Worm (Caenorhabditis elegans): ENCODE results near the gene F52B11.5.

DNA sequence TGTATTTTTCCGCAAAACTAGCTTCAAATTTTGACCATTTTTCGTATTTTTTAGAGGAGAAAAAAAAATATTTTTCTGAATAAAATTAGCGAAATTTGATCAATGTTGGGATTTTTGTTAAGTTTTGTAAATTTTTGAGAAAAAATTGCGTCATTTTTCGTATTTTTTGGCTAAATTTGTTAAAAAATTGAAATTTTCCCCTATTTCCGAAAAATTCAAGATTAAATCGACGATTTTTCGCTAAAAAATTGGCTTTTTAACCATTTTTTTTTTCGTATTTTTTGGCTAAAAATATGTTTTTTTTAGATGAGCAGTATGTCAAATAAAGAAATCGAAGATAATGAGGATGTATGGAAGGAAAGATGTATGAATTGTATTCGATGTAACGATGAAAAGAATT is 25.9 kb downstream of the F52B11.5 start, which contains the start of gene cfp-1:
- no peak for TF ChIP-seq sea-2 (GFP tag; optimal IDR thresholded peaks at IDR 0.05)
- no peak for TF ChIP-seq lin-15B (tag; optimal IDR thresholded peaks at IDR 0.05)
- TF ChIP-seq unc-39 (tag; optimal IDR thresholded peaks at IDR 0.05), result no peak
- TF ChIP-seq tbx-2 (tag; optimal IDR thresholded peaks at IDR 0.05), result no peak
- no peak for TF ChIP-seq nhr-43 (tag; optimal IDR thresholded peaks at IDR 0.05; ENCODE audit: poor library complexity, severe bottlenecking)
- TF ChIP-seq egl-27 (tag; optimal IDR thresholded peaks at IDR 0.05), result no peak
- TF ChIP-seq elt-3 (tag; optimal IDR thresholded peaks at IDR 0.05), result no peak
- TF ChIP-seq pqm-1 (tag; optimal IDR thresholded peaks at IDR 0.05), result no peak
- TF ChIP-seq lsy-12 (tag; optimal IDR thresholded peaks at IDR 0.05), result no peak
- no peak for TF ChIP-seq zag-1 (tag; optimal IDR thresholded peaks at IDR 0.05)
- TF ChIP-seq ama-1 (optimal IDR thresholded peaks at IDR 0.05), result no peak
